Fruit fly (Drosophila melanogaster) whole organism, embryonic: ENCODE measurements around the gene CG9132.
A peak's percentile ranks its signal among the peaks of the same experiment; 100 is the strongest.

Source experiments
- Atf3 ChIP-seq: fragments of 200-800 bp; sonication (Bioruptor generic); optimal IDR thresholded peaks from 3 replicates; lab custom pipeline; 2016; ENCODE audit warnings: missing biosample characterization, missing genetic modification characterization
- CG10274 ChIP-seq: fragments of 200-800 bp; sonication (Bioruptor generic); optimal IDR thresholded peaks from 3 replicates; lab custom pipeline; 2017; ENCODE audit warnings: missing biosample characterization, mild to moderate bottlenecking, missing genetic modification characterization
- CG10543 ChIP-seq: fragments of 200-800 bp; sonication (Bioruptor generic); optimal IDR thresholded peaks from 3 replicates; lab custom pipeline; 2017; ENCODE audit warnings: missing biosample characterization, mild to moderate bottlenecking, missing genetic modification characterization, moderate library complexity
- CG11723 ChIP-seq: fragments of 200-800 bp; sonication (Bioruptor generic); optimal IDR thresholded peaks from 2 replicates; lab custom pipeline; 2017; ENCODE audit warnings: missing biosample characterization, mild to moderate bottlenecking, missing genetic modification characterization
- CG12071 ChIP-seq: fragments of 200-800 bp; sonication (Bioruptor generic); optimal IDR thresholded peaks from 3 replicates; lab custom pipeline; 2018; ENCODE audit warnings: missing biosample characterization, mild to moderate bottlenecking, missing genetic modification characterization
- CG12104 ChIP-seq: fragments of 200-800 bp; sonication (Bioruptor generic); optimal IDR thresholded peaks from 3 replicates; lab custom pipeline; 2016; ENCODE audit warnings: missing biosample characterization, missing genetic modification characterization
- CG15601 ChIP-seq: fragments of 200-800 bp; sonication (Bioruptor generic); optimal IDR thresholded peaks from 3 replicates; lab custom pipeline; 2019; ENCODE audit warnings: missing biosample characterization, mild to moderate bottlenecking, missing genetic modification characterization, moderate library complexity
- CG16863 ChIP-seq: fragments of 200-800 bp; sonication (Bioruptor generic); optimal IDR thresholded peaks from 3 replicates; lab custom pipeline; 2016; ENCODE audit warnings: missing biosample characterization, missing genetic modification characterization
- CG17359 ChIP-seq: fragments of 200-800 bp; sonication (Bioruptor generic); optimal IDR thresholded peaks from 3 replicates; lab custom pipeline; 2018; ENCODE audit warnings: missing biosample characterization, mild to moderate bottlenecking, missing genetic modification characterization, moderate library complexity
- CG18764 ChIP-seq: fragments of 200-800 bp; sonication (Bioruptor generic); optimal IDR thresholded peaks from 3 replicates; lab custom pipeline; 2016; ENCODE audit warnings: missing biosample characterization, missing genetic modification characterization
- CG2678 ChIP-seq: fragments of 200-800 bp; sonication (Bioruptor generic); optimal IDR thresholded peaks from 3 replicates; lab custom pipeline; 2019; ENCODE audit warnings: missing biosample characterization, mild to moderate bottlenecking, missing genetic modification characterization, moderate library complexity
- CG30020 ChIP-seq: fragments of 200-800 bp; optimal IDR thresholded peaks from 2 replicates; lab custom pipeline; 2019; ENCODE audit warnings: missing biosample characterization, mild to moderate bottlenecking, missing genetic modification characterization, moderate library complexity
- CG3407 ChIP-seq: fragments of 200-800 bp; sonication (Bioruptor generic); optimal IDR thresholded peaks from 2 replicates; lab custom pipeline; 2018; ENCODE audit warnings: missing biosample characterization, mild to moderate bottlenecking, missing genetic modification characterization
- CG3726 ChIP-seq: fragments of 200-800 bp; sonication (Bioruptor generic); IDR thresholded peaks from 3 replicates; pipeline ENCODE4, ENCODE4 v1.3.6; 2022; ENCODE audit warnings: missing biosample characterization, missing genetic modification characterization
- CG3838 ChIP-seq: fragments of 200-800 bp; sonication (Bioruptor generic); optimal IDR thresholded peaks from 3 replicates; lab custom pipeline; 2016; ENCODE audit warnings: missing biosample characterization, missing genetic modification characterization
- CG4707 ChIP-seq: fragments of 200-800 bp; sonication (Bioruptor generic); optimal IDR thresholded peaks from 2 replicates; lab custom pipeline; 2018; ENCODE audit warnings: missing biosample characterization, mild to moderate bottlenecking, missing genetic modification characterization, moderate library complexity
- CG7556 ChIP-seq: fragments of 200-800 bp; sonication (Bioruptor generic); optimal IDR thresholded peaks from 2 replicates; lab custom pipeline; 2017; ENCODE audit warnings: missing biosample characterization, mild to moderate bottlenecking, missing genetic modification characterization
- CG8281 ChIP-seq: fragments of 200-800 bp; sonication (Bioruptor generic); optimal IDR thresholded peaks from 2 replicates; lab custom pipeline; 2018; ENCODE audit warnings: missing biosample characterization, mild to moderate bottlenecking, missing genetic modification characterization, moderate library complexity
- CG9215 ChIP-seq: fragments of 200-800 bp; sonication (Bioruptor generic); IDR thresholded peaks from 2 replicates; pipeline ENCODE4 v1.3.6; 2022; ENCODE audit warnings: missing biosample characterization, missing genetic modification characterization
- CG9817 ChIP-seq: fragments of 200-800 bp; sonication (Bioruptor generic); optimal IDR thresholded peaks from 2 replicates; lab custom pipeline; 2018; ENCODE audit warnings: missing biosample characterization, mild to moderate bottlenecking, missing genetic modification characterization, moderate library complexity
- CG9932 ChIP-seq: fragments of 200-800 bp; sonication (Bioruptor generic); IDR thresholded peaks from 2 replicates; pipeline ENCODE4 v1.3.6; 2022; ENCODE audit warnings: missing biosample characterization, missing genetic modification characterization
- Fer1 ChIP-seq: fragments of 200-800 bp; sonication (Bioruptor generic); optimal IDR thresholded peaks from 2 replicates; lab custom pipeline; 2017; ENCODE audit warnings: missing biosample characterization, mild to moderate bottlenecking, missing genetic modification characterization
- Fer3 ChIP-seq: fragments of 200-800 bp; sonication (Bioruptor generic); optimal IDR thresholded peaks from 2 replicates; lab custom pipeline; 2018; ENCODE audit warnings: missing biosample characterization, mild to moderate bottlenecking, missing genetic modification characterization, moderate library complexity
- H15 ChIP-seq: fragments of 200-800 bp; sonication (Bioruptor generic); IDR thresholded peaks from 3 replicates; pipeline ENCODE4 v1.3.6; 2022; ENCODE audit warnings: missing biosample characterization, missing genetic modification characterization
- HmgZ ChIP-seq: fragments of 200-800 bp; sonication (Bioruptor generic); optimal IDR thresholded peaks from 2 replicates; lab custom pipeline; 2018; ENCODE audit warnings: missing biosample characterization, mild to moderate bottlenecking, missing genetic modification characterization
- Jarid2 ChIP-seq: fragments of 200-800 bp; sonication (Bioruptor generic); optimal IDR thresholded peaks from 3 replicates; lab custom pipeline; 2017; ENCODE audit warnings: mild to moderate bottlenecking, missing biosample characterization, missing genetic modification reagents, missing genetic modification characterization
- Neu2 ChIP-seq: fragments of 200-800 bp; sonication (Bioruptor generic); optimal IDR thresholded peaks from 3 replicates; lab custom pipeline; 2016; ENCODE audit warnings: missing biosample characterization, missing genetic modification characterization, borderline replicate concordance
- Nf-YA ChIP-seq: fragments of 200-800 bp; sonication (Bioruptor generic); IDR thresholded peaks from 2 replicates; pipeline ENCODE4 v1.3.6; 2022; ENCODE audit warnings: missing biosample characterization, missing genetic modification characterization
- Pdp1 ChIP-seq, 2 experiments: fragments of 200-800 bp; sonication (Bioruptor generic); optimal IDR thresholded peaks; 3 replicates each; lab custom pipeline; 2016; ENCODE audit warnings: missing biosample characterization in 2 of 2, missing genetic modification characterization in 2 of 2, mild to moderate bottlenecking in 1 of 2, moderate library complexity in 1 of 2
- ara ChIP-seq: fragments of 200-800 bp; sonication (Bioruptor generic); IDR thresholded peaks from 2 replicates; pipeline ENCODE4 v1.3.6; 2022; ENCODE audit warnings: missing biosample characterization, missing genetic modification characterization
- btn ChIP-seq: fragments of 200-800 bp; sonication (Bioruptor generic); optimal IDR thresholded peaks from 2 replicates; lab custom pipeline; 2016; ENCODE audit warnings: missing biosample characterization, missing genetic modification characterization
- dm ChIP-seq: fragments of 200-800 bp; sonication (Bioruptor generic); optimal IDR thresholded peaks from 3 replicates; lab custom pipeline; 2016; ENCODE audit warnings: missing biosample characterization, missing genetic modification characterization
- fd102C ChIP-seq: fragments of 200-800 bp; sonication (Bioruptor generic); optimal IDR thresholded peaks from 2 replicates; lab custom pipeline; 2018; ENCODE audit warnings: missing biosample characterization, mild to moderate bottlenecking, missing genetic modification characterization, moderate library complexity
- gfzf ChIP-seq: fragments of 200-800 bp; sonication (Bioruptor generic); optimal IDR thresholded peaks from 2 replicates; lab custom pipeline; 2016; ENCODE audit warnings: missing biosample characterization, mild to moderate bottlenecking, missing genetic modification characterization, moderate library complexity
- lab ChIP-seq: fragments of 200-800 bp; sonication (Bioruptor generic); optimal IDR thresholded peaks from 3 replicates; lab custom pipeline; 2017; ENCODE audit warnings: missing biosample characterization, missing genetic modification characterization, mild to moderate bottlenecking, moderate library complexity, missing genetic modification reagents
- lilli ChIP-seq: fragments of 200-800 bp; sonication (Bioruptor generic); optimal IDR thresholded peaks from 3 replicates; lab custom pipeline; 2016; ENCODE audit warnings: missing biosample characterization, missing genetic modification characterization
- mam ChIP-seq: fragments of 200-800 bp; sonication (Bioruptor generic); optimal IDR thresholded peaks from 3 replicates; lab custom pipeline; 2016; ENCODE audit warnings: missing biosample characterization, missing genetic modification characterization
- nau ChIP-seq: fragments of 200-800 bp; sonication (Bioruptor generic); optimal IDR thresholded peaks from 3 replicates; lab custom pipeline; 2017; ENCODE audit warnings: missing biosample characterization, mild to moderate bottlenecking, missing genetic modification characterization, missing genetic modification reagents
- onecut ChIP-seq: fragments of 200-800 bp; sonication (Bioruptor generic); IDR thresholded peaks from 2 replicates; pipeline ENCODE4 v1.3.6; 2022; ENCODE audit warnings: missing biosample characterization, missing genetic modification characterization
- pfk ChIP-seq: fragments of 200-800 bp; sonication (Bioruptor generic); optimal IDR thresholded peaks from 2 replicates; lab custom pipeline; 2018; ENCODE audit warnings: missing biosample characterization, mild to moderate bottlenecking, missing genetic modification characterization, moderate library complexity
- sc ChIP-seq, 3 experiments: fragments of >200 bp in 2 of 3; fragments of 200-800 bp in 1 of 3; sonication (Bioruptor generic) in 1 of 3; optimal IDR thresholded peaks; 2 replicates in 2 of 3; 3 replicates in 1 of 3; lab custom pipeline; 2017; ENCODE audit warnings: mild to moderate bottlenecking in 1 of 3, missing biosample characterization in 1 of 3, missing genetic modification characterization in 1 of 3, missing genetic modification reagents in 1 of 3
- sim ChIP-seq: fragments of 200-800 bp; sonication (Bioruptor generic); IDR thresholded peaks from 2 replicates; pipeline ENCODE4 v1.3.6; 2022; ENCODE audit warnings: missing biosample characterization, missing genetic modification characterization
- so ChIP-seq: fragments of 200-800 bp; sonication (Bioruptor generic); IDR thresholded peaks from 3 replicates; pipeline ENCODE4 v1.3.6; 2022; ENCODE audit warnings: missing biosample characterization, missing genetic modification characterization
- tll ChIP-seq, 2 experiments: fragments of 200-800 bp in 1 of 2; fragments of >200 bp in 1 of 2; sonication (Bioruptor generic) in 1 of 2; optimal IDR thresholded peaks; 2 replicates each; lab custom pipeline; 2017 to 2019; ENCODE audit warnings: missing biosample characterization in 2 of 2, missing genetic modification characterization in 2 of 2, mild to moderate bottlenecking in 1 of 2, moderate library complexity in 1 of 2
- trh ChIP-seq: fragments of 200-800 bp; sonication (Bioruptor generic); optimal IDR thresholded peaks from 2 replicates; lab custom pipeline; 2016; ENCODE audit warnings: missing biosample characterization, missing genetic modification characterization
- unpg ChIP-seq: fragments of 200-800 bp; sonication (Bioruptor generic); optimal IDR thresholded peaks from 3 replicates; lab custom pipeline; 2018; ENCODE audit warnings: missing biosample characterization, mild to moderate bottlenecking, missing genetic modification characterization, moderate library complexity
- vfl ChIP-seq: fragments of 200-800 bp; sonication (Bioruptor generic); optimal IDR thresholded peaks from 2 replicates; lab custom pipeline; 2016; ENCODE audit warnings: missing biosample characterization, missing genetic modification characterization
- wdn ChIP-seq: fragments of 200-800 bp; sonication (Bioruptor generic); IDR thresholded peaks from 2 replicates; pipeline ENCODE4 v1.3.6; 2022; ENCODE audit warnings: missing biosample characterization, missing genetic modification characterization

Gene CG9132

DNA sequence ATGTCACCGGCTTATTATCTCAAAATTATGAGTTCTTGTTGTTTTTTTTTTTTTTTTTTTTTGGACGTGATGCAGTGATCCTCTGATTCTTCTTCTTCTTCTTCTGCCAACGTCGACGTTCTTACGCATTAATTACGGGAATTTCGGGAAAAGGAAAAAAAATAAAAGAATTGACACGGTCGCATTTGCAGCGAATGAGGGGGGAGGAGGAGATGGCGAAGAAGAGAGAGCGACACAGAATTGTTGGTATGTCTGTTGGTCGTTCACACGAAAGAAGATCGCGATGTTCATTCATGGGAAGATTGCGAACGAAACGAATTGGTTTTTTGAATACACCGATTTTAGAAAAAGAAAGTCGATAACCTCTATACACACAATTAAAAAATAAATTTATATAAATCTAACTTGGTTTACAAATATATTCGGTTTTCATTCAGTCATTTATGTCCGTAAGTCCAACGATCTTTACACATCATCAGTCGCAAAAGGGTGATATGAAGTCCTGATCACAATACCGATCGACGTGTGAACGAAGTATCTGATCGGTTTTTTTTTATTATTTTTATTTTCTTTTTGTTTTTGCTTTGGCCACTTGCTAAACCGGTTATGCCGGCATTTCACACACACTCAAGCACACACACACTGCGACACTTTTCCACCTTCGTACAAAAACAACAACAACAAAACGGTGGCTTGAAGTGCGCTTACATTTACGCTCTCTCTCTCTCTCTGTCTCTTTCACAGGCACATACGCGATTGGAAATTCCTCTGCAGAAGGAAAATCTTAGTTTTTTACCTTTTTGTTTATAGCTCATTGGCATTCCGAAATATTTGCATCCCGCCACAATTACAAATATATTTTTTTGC, 49.6 kb downstream of the CG9132 start (continued):
- TF ChIP-seq CG3838 (GFP tag; lab: Kevin White, UChicago) (peak; percentile 15), CG3726 (no peak), tll (GFP tag; optimal IDR thresholded peaks at IDR 0.05; lab: Kevin White, UChicago) (no peak), CG11723 (GFP tag; lab: Kevin White, UChicago) (peak; percentile 63), Fer1 (GFP tag; lab: Kevin White, UChicago) (peak; percentile 81), unpg (GFP tag; lab: Kevin White, UChicago) (peak; percentile 79), H15 (GFP tag; lab: Robert Waterston, UW) (no peak), ara (GFP tag; lab: Robert Waterston, UW) (peak; percentile 53; the same call in 1 of the 2 replicates), Nf-YA (GFP tag; lab: Robert Waterston, UW) (no peak), Neu2 (GFP tag; lab: Kevin White, UChicago) (no peak), CG3407 (GFP tag; lab: Kevin White, UChicago) (peak; percentile 58), CG9932 (GFP tag; lab: Robert Waterston, UW) (peak; percentile 37), CG2678 (peak; percentile 87), CG9215 (GFP tag; lab: Robert Waterston, UW) (no peak), dm (no peak), CG15601 (tag; lab: Kevin White, UChicago) (peak; percentile 80), trh (GFP tag; lab: Kevin White, UChicago) (no peak), HmgZ (tag; lab: Kevin White, UChicago) (peak; percentile 68), sim (GFP tag; lab: Robert Waterston, UW) (no peak), Fer3 (tag; lab: Kevin White, UChicago) (peak; percentile 64), CG10543 (GFP tag; lab: Kevin White, UChicago) (peak; percentile 68), CG12071 (GFP tag; lab: Kevin White, UChicago) (peak; percentile 40), CG9817 (tag; lab: Kevin White, UChicago) (peak; percentile 56), so (GFP tag; lab: Robert Waterston, UW) (peak; percentile 79; the same call in 1 of the 3 replicates), CG17359 (tag; lab: Kevin White, UChicago) (peak; percentile 71), onecut (GFP tag; lab: Robert Waterston, UW) (peak; percentile 55), fd102C (GFP tag; lab: Kevin White, UChicago) (no peak), pfk (GFP tag; lab: Kevin White, UChicago) (no peak), CG30020 (tag; lab: Kevin White, UChicago) (peak; percentile 48), btn (GFP tag; lab: Kevin White, UChicago) (no peak), CG4707 (GFP tag; lab: Kevin White, UChicago) (peak; percentile 5), sc (optimal IDR thresholded peaks at IDR 0.05; lab: Kevin White, UChicago) (no peak), sc (GFP tag; optimal IDR thresholded peaks at IDR 0.05; lab: Kevin White, UChicago) (peak; percentile 61), CG16863 (GFP tag; lab: Kevin White, UChicago) (no peak), vfl (GFP tag; lab: Kevin White, UChicago) (no peak), gfzf (GFP tag; lab: Kevin White, UChicago) (no peak), CG8281 (peak; percentile 45), CG12104 (peak; percentile 65), wdn (GFP tag; lab: Robert Waterston, UW) (no peak), Pdp1 (GFP tag; optimal IDR thresholded peaks at IDR 0.05; lab: Kevin White, UChicago) (peak; percentile 12 to 33), Jarid2 (GFP tag; lab: Kevin White, UChicago) (no peak), mam (GFP tag; lab: Kevin White, UChicago) (no peak), CG10274 (peak; percentile 29), CG18764 (no peak), CG7556 (GFP tag; lab: Kevin White, UChicago) (peak; percentile 78), Atf3 (GFP tag; lab: Kevin White, UChicago) (no peak), lab (GFP tag; lab: Kevin White, UChicago) (peak; percentile 73), nau (peak; percentile 52), lilli (GFP tag; lab: Kevin White, UChicago) (peak; percentile 65)
